Fruit fly (Drosophila melanogaster) whole organism, prepupa: ENCODE results near the gene corto.

Experiments
- Blimp-1 ChIP-seq: fragments of 200-800 bp; sonication (Bioruptor generic); optimal IDR thresholded peaks from 3 replicates; lab custom pipeline; 2017; ENCODE audit warnings: missing biosample characterization, missing genetic modification characterization, mild to moderate bottlenecking, moderate library complexity, missing genetic modification reagents
- CG10631 ChIP-seq: fragments of 200-800 bp; sonication (Bioruptor generic); optimal IDR thresholded peaks from 2 replicates; lab custom pipeline; 2016; ENCODE audit warnings: missing biosample characterization, missing genetic modification characterization
- CG11762 ChIP-seq: fragments of 200-800 bp; sonication (Bioruptor generic); optimal IDR thresholded peaks from 3 replicates; lab custom pipeline; 2016; ENCODE audit warnings: missing biosample characterization, missing genetic modification characterization; ENCODE audit not compliant: insufficient read depth
- CG11902 ChIP-seq: fragments of 200-800 bp; sonication (Bioruptor generic); optimal IDR thresholded peaks from 3 replicates; lab custom pipeline; 2016; ENCODE audit warnings: missing biosample characterization, missing genetic modification characterization
- CG15336 ChIP-seq: fragments of 200-800 bp; sonication (Bioruptor generic); IDR thresholded peaks from 2 replicates; pipeline ENCODE4 v1.3.6; 2022; ENCODE audit warnings: missing biosample characterization, missing genetic modification characterization
- CG16779 ChIP-seq: fragments of 200-800 bp; sonication (Bioruptor generic); optimal IDR thresholded peaks from 3 replicates; lab custom pipeline; 2017; ENCODE audit warnings: missing biosample characterization, mild to moderate bottlenecking, missing genetic modification characterization
- CG31627 ChIP-seq: fragments of 200-800 bp; sonication (Bioruptor generic); optimal IDR thresholded peaks from 3 replicates; lab custom pipeline; 2016; ENCODE audit warnings: missing biosample characterization, missing genetic modification characterization
- CG34406 ChIP-seq: fragments of 200-800 bp; sonication (Bioruptor generic); optimal IDR thresholded peaks from 3 replicates; lab custom pipeline; 2016; ENCODE audit warnings: missing biosample characterization, missing genetic modification characterization
- CG3919 ChIP-seq: fragments of 200-800 bp; sonication (Bioruptor generic); optimal IDR thresholded peaks from 3 replicates; lab custom pipeline; 2016; ENCODE audit warnings: missing biosample characterization, missing genetic modification characterization
- CG4318 ChIP-seq: fragments of 200-800 bp; sonication (Bioruptor generic); optimal IDR thresholded peaks from 3 replicates; lab custom pipeline; 2017; ENCODE audit warnings: missing biosample characterization, mild to moderate bottlenecking, missing genetic modification characterization
- CG6163 ChIP-seq: fragments of 200-800 bp; sonication (Bioruptor generic); IDR thresholded peaks from 3 replicates; pipeline ENCODE4 v1.3.6; 2022; ENCODE audit warnings: missing biosample characterization, missing genetic modification characterization
- CG6276 ChIP-seq: fragments of 200-800 bp; sonication (Bioruptor generic); optimal IDR thresholded peaks from 2 replicates; lab custom pipeline; 2017; ENCODE audit warnings: missing biosample characterization, mild to moderate bottlenecking, missing genetic modification characterization
- CG6792 ChIP-seq: fragments of 200-800 bp; sonication (Bioruptor generic); optimal IDR thresholded peaks from 3 replicates; lab custom pipeline; 2016; ENCODE audit warnings: missing biosample characterization, missing genetic modification characterization
- CG7368 ChIP-seq: fragments of 200-800 bp; sonication (Bioruptor generic); optimal IDR thresholded peaks from 3 replicates; lab custom pipeline; 2016; ENCODE audit warnings: missing biosample characterization, missing genetic modification characterization
- CG8119 ChIP-seq: fragments of 200-800 bp; sonication (Bioruptor generic); IDR thresholded peaks from 3 replicates; pipeline ENCODE4 v1.3.6; 2022; ENCODE audit warnings: missing biosample characterization, missing genetic modification characterization
- CG8632 ChIP-seq: fragments of 200-800 bp; sonication (Bioruptor generic); optimal IDR thresholded peaks from 3 replicates; lab custom pipeline; 2016; ENCODE audit warnings: missing biosample characterization, missing genetic modification characterization
- Eip78C ChIP-seq: fragments of 200-800 bp; sonication (Bioruptor generic); peaks from one replicate; lab custom pipeline; 2016; ENCODE audit warnings: missing biosample characterization, missing genetic modification characterization
- Eip93F ChIP-seq: fragments of 200-800 bp; sonication (Bioruptor generic); optimal IDR thresholded peaks from 2 replicates; lab custom pipeline; 2016; ENCODE audit warnings: missing biosample characterization, mild to moderate bottlenecking, missing genetic modification characterization
- Gug ChIP-seq: fragments of 200-800 bp; sonication (Bioruptor generic); IDR thresholded peaks from 2 replicates; pipeline ENCODE4 v1.3.6; 2022; ENCODE audit warnings: missing biosample characterization, missing genetic modification characterization
- Hr38 ChIP-seq: sonication (Bioruptor generic); optimal IDR thresholded peaks from 2 replicates; lab custom pipeline; 2016; ENCODE audit warnings: missing biosample characterization, missing genetic modification characterization
- Hr4 ChIP-seq: fragments of 200-800 bp; sonication (Bioruptor generic); optimal IDR thresholded peaks from 3 replicates; lab custom pipeline; 2016; ENCODE audit warnings: missing biosample characterization, missing genetic modification characterization
- Lpt ChIP-seq: fragments of 200-800 bp; sonication (Bioruptor generic); optimal IDR thresholded peaks from 3 replicates; lab custom pipeline; 2016; ENCODE audit warnings: missing biosample characterization, missing genetic modification characterization
- Met ChIP-seq: fragments of 200-800 bp; sonication (Bioruptor generic); optimal IDR thresholded peaks from 3 replicates; lab custom pipeline; 2016; ENCODE audit warnings: missing biosample characterization, missing genetic modification characterization
- Smox ChIP-seq: fragments of 200-800 bp; sonication (Bioruptor generic); optimal IDR thresholded peaks from 3 replicates; lab custom pipeline; 2016; ENCODE audit warnings: missing biosample characterization, missing genetic modification characterization
- Sox102F ChIP-seq: fragments of 200-800 bp; sonication (Bioruptor generic); optimal IDR thresholded peaks from 2 replicates; lab custom pipeline; 2016; ENCODE audit warnings: missing biosample characterization, mild to moderate bottlenecking, missing genetic modification characterization
- Sox14 ChIP-seq: fragments of 200-800 bp; sonication (Bioruptor generic); optimal IDR thresholded peaks from 3 replicates; lab custom pipeline; 2016; ENCODE audit warnings: missing biosample characterization, missing genetic modification characterization
- acj6 ChIP-seq: fragments of 200-800 bp; sonication (Bioruptor generic); optimal IDR thresholded peaks from 3 replicates; lab custom pipeline; 2016; ENCODE audit warnings: missing biosample characterization, missing genetic modification characterization
- dac ChIP-seq: fragments of 200-800 bp; sonication (Bioruptor generic); optimal IDR thresholded peaks from 2 replicates; lab custom pipeline; 2017; ENCODE audit warnings: missing biosample characterization, mild to moderate bottlenecking, missing genetic modification characterization
- eg ChIP-seq: fragments of 200-800 bp; sonication (Bioruptor generic); IDR thresholded peaks from 3 replicates; pipeline ENCODE4 v1.3.6; 2022; ENCODE audit warnings: missing biosample characterization, missing genetic modification characterization
- esn ChIP-seq: fragments of 200-800 bp; sonication (Bioruptor generic); optimal IDR thresholded peaks from 2 replicates; lab custom pipeline; 2016; ENCODE audit warnings: missing biosample characterization, mild to moderate bottlenecking, missing genetic modification characterization, moderate library complexity
- fd85E ChIP-seq: fragments of 200-800 bp; sonication (Bioruptor generic); optimal IDR thresholded peaks from 3 replicates; lab custom pipeline; 2016; ENCODE audit warnings: missing biosample characterization, missing genetic modification characterization
- fkh ChIP-seq: fragments of 200-800 bp; sonication (Bioruptor generic); optimal IDR thresholded peaks from 3 replicates; lab custom pipeline; 2017; ENCODE audit warnings: missing biosample characterization, mild to moderate bottlenecking, missing genetic modification characterization, moderate library complexity
- net ChIP-seq: fragments of 200-800 bp; sonication (Bioruptor generic); optimal IDR thresholded peaks from 3 replicates; lab custom pipeline; 2016; ENCODE audit warnings: missing biosample characterization, missing genetic modification characterization
- ss ChIP-seq, 2 experiments: fragments of 200-800 bp; sonication (Bioruptor generic); optimal IDR thresholded peaks; 2 replicates in 1 of 2; 3 replicates in 1 of 2; lab custom pipeline; 2017 to 2018; ENCODE audit warnings: mild to moderate bottlenecking in 2 of 2, missing biosample characterization in 2 of 2, missing genetic modification characterization in 2 of 2, moderate library complexity in 1 of 2
- svp ChIP-seq: fragments of 200-800 bp; sonication (Bioruptor generic); peaks from one replicate; lab custom pipeline; 2016; ENCODE audit warnings: missing biosample characterization, missing genetic modification characterization
- vri ChIP-seq: fragments of 200-800 bp; sonication (Bioruptor generic); optimal IDR thresholded peaks from 3 replicates; lab custom pipeline; 2016; ENCODE audit warnings: missing biosample characterization, mild to moderate bottlenecking, missing genetic modification characterization

Gene corto

dm6 chr3R:5079786-5080537, 6.9 kb downstream of the corto start (continued):
- TF ChIP-seq svp (GFP tag; lab: Kevin White, UChicago) (peak; percentile 93), eg (GFP tag; lab: Robert Waterston, UW) (no peak)

- TF ChIP-seq fkh = peak; percentile 2
- 0 out of 3 replicates have a peak, but pooled peaks have one; percentile 0 for TF ChIP-seq CG6163
- TF ChIP-seq svp (GFP tag; lab: Kevin White, UChicago) = peak; percentile 9
- TF ChIP-seq vri (GFP tag; lab: Kevin White, UChicago) = no peak
Observed at dm6 chr3R:5076835-5077710, 9.8 kb downstream of the corto start.

dm6 chr3R:5075934-5076834, 10.7 kb downstream of the corto start:
- TF ChIP-seq CG8119 = 0 out of 3 replicates have a peak, but pooled peaks have one; percentile 16
- TF ChIP-seq acj6 (GFP tag; lab: Kevin White, UChicago) = no peak
- TF ChIP-seq CG6163 = 0 out of 3 replicates have a peak, but pooled peaks have one; percentile 6
- TF ChIP-seq Hr4 (GFP tag; lab: Kevin White, UChicago) = peak; percentile 23
- TF ChIP-seq CG11762 (GFP tag; lab: Kevin White, UChicago) = no peak
- TF ChIP-seq Eip78C (GFP tag; lab: Kevin White, UChicago) = peak; percentile 30
- 0 out of 3 replicates have a peak, but pooled peaks have one; percentile 11 for TF ChIP-seq eg (GFP tag; lab: Robert Waterston, UW)

- TF ChIP-seq CG3919 (GFP tag; lab: Kevin White, UChicago) (no peak), CG4318 (no peak), Hr38 (GFP tag; lab: Kevin White, UChicago) (no peak), Gug (GFP tag; lab: Robert Waterston, UW) (no peak), Met (GFP tag; lab: Kevin White, UChicago) (no peak), Eip78C (GFP tag; lab: Kevin White, UChicago) (no peak), CG6276 (GFP tag; lab: Kevin White, UChicago) (no peak), net (GFP tag; lab: Kevin White, UChicago) (no peak), Blimp-1 (GFP tag; lab: Kevin White, UChicago) (no peak), CG8119 (no peak), CG10631 (GFP tag; lab: Kevin White, UChicago) (no peak), CG11762 (GFP tag; lab: Kevin White, UChicago) (no peak), dac (no peak), CG8632 (GFP tag; lab: Kevin White, UChicago) (no peak), ss (GFP tag; optimal IDR thresholded peaks at IDR 0.05; lab: Kevin White, UChicago) (no peak), svp (GFP tag; lab: Kevin White, UChicago) (no peak), CG7368 (no peak), CG15336 (GFP tag; lab: Robert Waterston, UW) (no peak), CG16779 (tag; lab: Kevin White, UChicago) (no peak)
Observed at dm6 chr3R:5073809-5074208, 13.1 kb downstream of the corto start.

dm6 chr3R:5067380-5067779, 19.5 kb downstream of the corto start:
- peak; percentile 27 for TF ChIP-seq Met (GFP tag; lab: Kevin White, UChicago)
- peak; percentile 64 for TF ChIP-seq vri (GFP tag; lab: Kevin White, UChicago)
- no peak for TF ChIP-seq ss (GFP tag; optimal IDR thresholded peaks at IDR 0.05; lab: Kevin White, UChicago)
- TF ChIP-seq esn = peak; percentile 12
- peak; percentile 14 for TF ChIP-seq Smox (GFP tag; lab: Kevin White, UChicago)
- TF ChIP-seq acj6 (GFP tag; lab: Kevin White, UChicago) = no peak
- no peak for TF ChIP-seq dac
- no peak for TF ChIP-seq Lpt
- no peak for TF ChIP-seq CG4318
- peak; percentile 26 for TF ChIP-seq fkh
- TF ChIP-seq CG11902 (GFP tag; lab: Kevin White, UChicago) = no peak
- TF ChIP-seq CG3919 (GFP tag; lab: Kevin White, UChicago) = no peak
- no peak for TF ChIP-seq Eip78C (GFP tag; lab: Kevin White, UChicago)
- TF ChIP-seq Sox14 (GFP tag; lab: Kevin White, UChicago) = peak; percentile 14
- TF ChIP-seq Sox102F (GFP tag; lab: Kevin White, UChicago) = peak; percentile 11
- no peak for TF ChIP-seq Eip93F (GFP tag; lab: Kevin White, UChicago)
- TF ChIP-seq CG34406 (GFP tag; lab: Kevin White, UChicago) = peak; percentile 2
- TF ChIP-seq CG15336 (GFP tag; lab: Robert Waterston, UW) = no peak
- TF ChIP-seq svp (GFP tag; lab: Kevin White, UChicago) = peak; percentile 71
- no peak for TF ChIP-seq Blimp-1 (GFP tag; lab: Kevin White, UChicago)
- TF ChIP-seq fd85E = no peak
- no peak for TF ChIP-seq CG6792
- TF ChIP-seq CG31627 (GFP tag; lab: Kevin White, UChicago) = no peak
